Fruit fly (Drosophila melanogaster): ENCODE measurements around the gene CG10098.

Gene CG10098

DNA sequence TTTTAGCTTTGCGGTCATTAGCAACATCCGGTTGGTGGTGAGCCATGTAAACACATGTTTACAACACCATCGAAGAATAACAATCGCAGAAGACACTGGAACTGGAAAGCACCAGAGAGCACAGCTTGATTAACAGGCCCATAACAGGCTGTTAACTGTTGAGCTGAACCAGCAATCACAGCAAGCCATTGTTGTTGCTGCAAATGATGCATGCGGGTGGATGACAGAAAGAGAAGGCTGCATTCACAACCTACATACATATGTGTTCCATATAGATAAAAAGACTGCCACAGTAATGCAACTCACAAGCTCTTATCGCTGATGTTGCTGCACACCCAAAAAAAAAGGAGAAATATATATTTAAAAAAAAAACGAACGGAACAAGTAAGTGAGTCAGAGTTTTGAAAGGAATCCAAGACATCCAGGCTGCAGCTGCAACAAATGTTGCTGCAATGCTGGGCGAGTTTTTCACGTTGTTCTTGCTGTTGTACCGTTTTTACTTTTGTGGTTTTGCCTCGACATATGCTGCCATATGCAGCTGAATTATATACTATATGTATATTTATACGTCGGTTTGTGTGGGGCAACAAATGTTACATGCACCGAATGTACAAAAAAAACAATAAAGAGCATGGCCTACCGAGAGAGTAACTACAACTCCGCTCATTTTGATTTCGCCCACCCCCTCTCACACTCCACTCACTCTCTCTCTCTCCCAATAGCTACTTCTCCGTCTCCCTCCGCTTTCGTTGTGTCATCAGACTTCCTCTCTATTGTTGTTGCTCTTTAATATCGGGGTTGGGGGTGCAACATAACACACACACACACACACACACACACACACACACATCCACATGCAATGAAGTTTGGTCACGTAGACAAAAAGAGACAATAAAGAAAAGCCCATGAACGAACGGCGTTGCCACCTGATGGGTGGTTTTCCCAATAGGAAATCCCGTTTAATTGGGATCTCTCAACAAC lies 21.2 kb upstream of the CG10098 start (continued):
- TF ChIP-seq CG18011 (GFP tag; optimal IDR thresholded peaks at IDR 0.05): no peak
- TF ChIP-seq H2.0 (GFP tag; IDR thresholded peaks at IDR 0.05): no peak
- TF ChIP-seq CG2712 (tag; optimal IDR thresholded peaks at IDR 0.05): no peak
- no peak for TF ChIP-seq pb (GFP tag; optimal IDR thresholded peaks at IDR 0.05)
- no peak for TF ChIP-seq grau (tag; optimal IDR thresholded peaks at IDR 0.05)
- TF ChIP-seq CG2129 (GFP tag; IDR thresholded peaks at IDR 0.05; ENCODE audit: partially characterized antibody): no peak
- TF ChIP-seq trh (GFP tag; optimal IDR thresholded peaks at IDR 0.05): no peak
- TF ChIP-seq aop (GFP tag; IDR thresholded peaks at IDR 0.05): no peak
- TF ChIP-seq CG30020 (tag; optimal IDR thresholded peaks at IDR 0.05): no peak
- TF ChIP-seq Sox100B (GFP tag; optimal IDR thresholded peaks at IDR 0.05): no peak

DNA sequence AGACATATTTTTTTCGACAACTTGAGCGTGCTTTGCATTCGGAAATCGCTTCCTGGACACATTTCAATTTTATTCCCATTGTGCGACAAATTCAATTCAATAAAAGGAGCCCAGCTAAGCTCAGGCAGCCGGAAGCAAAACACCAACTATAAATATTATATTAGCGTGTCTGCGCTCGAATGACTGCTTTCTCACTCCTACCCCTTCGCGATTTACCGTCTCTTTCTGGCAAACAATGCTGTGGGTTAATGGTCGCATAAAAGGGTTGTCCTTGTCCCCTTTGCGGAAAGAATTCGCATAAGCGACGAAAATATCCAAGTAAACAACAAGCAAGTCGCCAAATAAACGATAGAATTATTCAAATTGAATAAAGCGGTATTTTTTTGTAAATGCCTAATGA lies 20.0 kb upstream of the CG10098 start:
- TF ChIP-seq pros (GFP tag; optimal IDR thresholded peaks at IDR 0.05): peak; percentile 75
- 0 out of 3 replicates have a peak, but pooled peaks have one; percentile 16 for TF ChIP-seq CG2199 (GFP tag; IDR thresholded peaks at IDR 0.05)
- peak; percentile 70 for TF ChIP-seq sens (GFP tag)
- TF ChIP-seq zfh1 (GFP tag; IDR thresholded peaks at IDR 0.05): 0 out of 3 replicates have a peak, but pooled peaks have one; percentile 21
- TF ChIP-seq sd (tag; optimal IDR thresholded peaks at IDR 0.05): peak; percentile 7
- peak; percentile 29 for TF ChIP-seq sqz (GFP tag; optimal IDR thresholded peaks at IDR 0.05)
- no peak for TF ChIP-seq Hsf (GFP tag; optimal IDR thresholded peaks at IDR 0.05)
- TF ChIP-seq CG9932 (GFP tag; IDR thresholded peaks at IDR 0.05): no peak

DNA sequence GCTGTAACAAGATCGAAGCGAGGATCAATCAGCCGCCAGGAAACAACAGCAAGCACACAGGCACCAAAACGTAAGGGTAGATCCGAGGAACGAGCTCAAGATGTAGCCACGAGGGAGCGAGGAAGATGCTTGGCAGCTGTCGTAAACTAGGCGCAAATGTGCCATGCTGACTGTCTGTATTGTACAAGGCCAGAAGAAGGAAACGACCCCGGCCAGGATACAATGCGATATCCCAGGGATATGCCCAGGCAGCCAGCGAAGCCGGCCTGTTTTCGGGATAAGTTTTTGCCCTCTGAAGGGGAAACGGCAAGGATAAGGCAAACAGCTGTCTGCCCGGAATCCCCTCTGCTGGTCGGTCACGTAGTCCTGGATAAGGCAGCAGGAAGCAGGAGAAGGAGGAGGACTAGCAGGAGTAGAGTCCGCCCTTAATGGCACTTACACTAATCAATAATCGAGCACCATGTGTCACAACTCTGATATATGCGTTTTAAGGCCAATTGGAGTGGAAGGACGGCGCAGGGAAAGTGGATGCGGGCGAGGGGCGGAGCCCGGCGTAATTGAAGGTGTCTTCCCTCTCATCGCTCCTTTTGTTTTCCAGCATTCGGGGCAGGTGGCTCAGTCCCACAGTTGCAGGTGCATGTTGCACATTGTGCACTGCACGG lies 18.7 kb upstream of the CG10098 start:
- no peak for TF ChIP-seq HmgZ (tag; optimal IDR thresholded peaks at IDR 0.05)
- no peak for TF ChIP-seq ssp (GFP tag; IDR thresholded peaks at IDR 0.05)
- TF ChIP-seq sug (tag; optimal IDR thresholded peaks at IDR 0.05): no peak
- no peak for TF ChIP-seq kay (GFP tag; optimal IDR thresholded peaks at IDR 0.05)
- no peak for TF ChIP-seq schlank (tag; optimal IDR thresholded peaks at IDR 0.05)
- no peak for TF ChIP-seq mld (GFP tag; IDR thresholded peaks at IDR 0.05; ENCODE audit: partially characterized antibody)
- TF ChIP-seq en (GFP tag; optimal IDR thresholded peaks at IDR 0.05): no peak
- no peak for TF ChIP-seq CG10321 (GFP tag; IDR thresholded peaks at IDR 0.05)
- no peak for TF ChIP-seq croc (GFP tag; conservative IDR thresholded peaks at IDR 0.05)
- no peak for TF ChIP-seq bigmax (GFP tag; optimal IDR thresholded peaks at IDR 0.05)
- TF ChIP-seq vfl (GFP tag; optimal IDR thresholded peaks at IDR 0.05): no peak
- TF ChIP-seq MESR4 (GFP tag; optimal IDR thresholded peaks at IDR 0.05): no peak
- TF ChIP-seq CG17385 (GFP tag; optimal IDR thresholded peaks at IDR 0.05): no peak
- no peak for TF ChIP-seq ara (GFP tag; IDR thresholded peaks at IDR 0.05)
- no peak for TF ChIP-seq BtbVII (GFP tag; optimal IDR thresholded peaks at IDR 0.05)
- TF ChIP-seq Meics (GFP tag; optimal IDR thresholded peaks at IDR 0.05): no peak
- TF ChIP-seq CG13775 (GFP tag; optimal IDR thresholded peaks at IDR 0.05): no peak
- no peak for TF ChIP-seq tup (GFP tag; optimal IDR thresholded peaks at IDR 0.05)
- no peak for TF ChIP-seq Ada2b (GFP tag; IDR thresholded peaks at IDR 0.05)
- TF ChIP-seq run (tag; optimal IDR thresholded peaks at IDR 0.05): no peak
- TF ChIP-seq CG17186 (GFP tag; optimal IDR thresholded peaks at IDR 0.05): no peak
- peak; percentile 90 for TF ChIP-seq pros (GFP tag; optimal IDR thresholded peaks at IDR 0.05)
- TF ChIP-seq onecut (GFP tag; IDR thresholded peaks at IDR 0.05): peak; percentile 43; the same call in 1 of the 2 replicates
- TF ChIP-seq D (optimal IDR thresholded peaks at IDR 0.05): peak; percentile 94
- no peak for TF ChIP-seq D (GFP tag; optimal IDR thresholded peaks at IDR 0.05)
- TF ChIP-seq CG15696 (tag; optimal IDR thresholded peaks at IDR 0.05): no peak
- no peak for TF ChIP-seq CG8944 (GFP tag; optimal IDR thresholded peaks at IDR 0.05)
- no peak for TF ChIP-seq CG30431 (GFP tag; optimal IDR thresholded peaks at IDR 0.05)
- TF ChIP-seq NC2α (GFP tag; optimal IDR thresholded peaks at IDR 0.05): no peak
- no peak for TF ChIP-seq CG31441 (GFP tag; IDR thresholded peaks at IDR 0.05)
